Worm (Caenorhabditis elegans): Measurements from ENCODE around the gene oxy-4.
A peak's percentile ranks its signal among the peaks of the same experiment; 100 is the strongest.

The oxy-4 gene

ce11 chrIII:5172470-5172869 lies 13.9 kb upstream of the oxy-4 start, which contains the start of gene K10D2.5:
Gene K10D2.5, plus strand, starts transcription at chrIII:5172720.
- TF ChIP-seq Y95B8A.8 (GFP tag; IDR thresholded peaks at IDR 0.05) (peak; percentile 97), lsl-1 (GFP tag; optimal IDR thresholded peaks at IDR 0.05) (peak; percentile 77), Y53F4B.3 (GFP tag; IDR thresholded peaks at IDR 0.05) (peak; percentile 86), let-607 (tag; optimal IDR thresholded peaks at IDR 0.05) (peak; percentile 20 to 65), mes-4 (tag; optimal IDR thresholded peaks at IDR 0.05) (no peak), ztf-3 (GFP tag; optimal IDR thresholded peaks at IDR 0.05) (no peak), aptf-3 (GFP tag; IDR thresholded peaks at IDR 0.05) (peak; percentile 63; the same call in 1 of the 2 replicates), ekl-4 (GFP tag; IDR thresholded peaks at IDR 0.05) (peak; percentile 95), efl-1 (GFP tag; optimal IDR thresholded peaks at IDR 0.05) (peak; percentile 78), ceh-79 (tag; optimal IDR thresholded peaks at IDR 0.05) (no peak), ceh-100 (GFP tag; IDR thresholded peaks at IDR 0.05) (peak; percentile 99), egl-18 (GFP tag; IDR thresholded peaks at IDR 0.05) (no peak), madf-3 (GFP tag; IDR thresholded peaks at IDR 0.05) (peak; percentile 92), rec-8 (tag; optimal IDR thresholded peaks at IDR 0.05) (peak; percentile 89), madf-6 (GFP tag; IDR thresholded peaks at IDR 0.05) (peak; percentile 88), snpc-3.4 (tag; optimal IDR thresholded peaks at IDR 0.05) (peak; percentile 71), lir-1 (GFP tag; conservative IDR thresholded peaks at IDR 0.05) (peak; percentile 98), dox-1 (GFP tag; IDR thresholded peaks at IDR 0.05) (peak; percentile 99), nhr-120 (GFP tag; IDR thresholded peaks at IDR 0.05) (0 out of 2 replicates have a peak, but pooled peaks have one; percentile 88), rcor-1 (GFP tag; IDR thresholded peaks at IDR 0.05) (peak; percentile 96), tbx-9 (tag; optimal IDR thresholded peaks at IDR 0.05; ENCODE audit: borderline replicate concordance) (no peak), Y53G8AR.9 (GFP tag; conservative IDR thresholded peaks at IDR 0.05) (peak; percentile 92), F33H1.4 (GFP tag; IDR thresholded peaks at IDR 0.05) (peak; percentile 83), hmg-1.2 (GFP tag; IDR thresholded peaks at IDR 0.05) (peak; percentile 77), ets-4 (GFP tag; optimal IDR thresholded peaks at IDR 0.05) (no peak), bed-2 (GFP tag; IDR thresholded peaks at IDR 0.05) (peak; percentile 98), unc-62 (GFP tag; optimal IDR thresholded peaks at IDR 0.05) (no peak), hsf-1 (GFP tag; IDR thresholded peaks at IDR 0.05) (peak; percentile 87), dpl-1 (GFP tag; optimal IDR thresholded peaks at IDR 0.05) (peak; percentile 77), dpff-1 (tag; optimal IDR thresholded peaks at IDR 0.05) (no peak), ztf-26 (tag; optimal IDR thresholded peaks at IDR 0.05) (peak; percentile 25), athp-1 (tag; optimal IDR thresholded peaks at IDR 0.05) (peak; percentile 96), nfya-2 (GFP tag; IDR thresholded peaks at IDR 0.05) (no peak), F22D6.2 (tag; optimal IDR thresholded peaks at IDR 0.05) (peak; percentile 73), die-1 (tag; optimal IDR thresholded peaks at IDR 0.05) (peak; percentile 60), egrh-3 (GFP tag; IDR thresholded peaks at IDR 0.05) (peak; percentile 91), B0261.1 (tag; optimal IDR thresholded peaks at IDR 0.05) (peak; percentile 11), ztf-22 (GFP tag; optimal IDR thresholded peaks at IDR 0.05) (peak; percentile 72), nfya-1 (tag; optimal IDR thresholded peaks at IDR 0.05; ENCODE audit: borderline replicate concordance, insufficient read depth) (no peak), pha-4 (tag; optimal IDR thresholded peaks at IDR 0.05) (no peak), ztf-6 (GFP tag; IDR thresholded peaks at IDR 0.05) (peak; percentile 94), lin-35 (GFP tag; optimal IDR thresholded peaks at IDR 0.05) (peak in 1 of 3 experiments; percentile 80), nhr-80 (tag; optimal IDR thresholded peaks at IDR 0.05) (peak; percentile 80), chd-7 (tag; optimal IDR thresholded peaks at IDR 0.05) (peak; percentile 78), egl-44 (GFP tag; IDR thresholded peaks at IDR 0.05) (peak; percentile 66; the same call in 1 of the 2 replicates), rpc-1 (optimal IDR thresholded peaks at IDR 0.05) (no peak), rpc-1 (tag; optimal IDR thresholded peaks at IDR 0.05) (no peak), madf-8 (GFP tag; conservative IDR thresholded peaks at IDR 0.05) (peak; percentile 77), hlh-12 (tag; optimal IDR thresholded peaks at IDR 0.05) (no peak)

All from whole organism, young adult.